Fruit fly (Drosophila melanogaster) whole organism, embryonic: ENCODE measurements around the gene CG46412.

Source experiments
- Ada2b ChIP-seq: fragments of 200-800 bp; sonication (Bioruptor generic); IDR thresholded peaks from 2 replicates; pipeline ENCODE4 v1.3.6; 2022; ENCODE audit warnings: missing biosample characterization, missing genetic modification characterization
- B-H1 ChIP-seq: fragments of 200-800 bp; sonication (Bioruptor generic); IDR thresholded peaks from 3 replicates; pipeline ENCODE4 v1.3.6; 2022; ENCODE audit warnings: missing biosample characterization, missing genetic modification characterization
- Bdp1 ChIP-seq: fragments of 200-800 bp; sonication (Bioruptor generic); optimal IDR thresholded peaks from 3 replicates; lab custom pipeline; 2016; ENCODE audit warnings: missing biosample characterization, missing genetic modification characterization
- Bgb ChIP-seq: fragments of 200-800 bp; sonication (Bioruptor generic); IDR thresholded peaks from 2 replicates; pipeline ENCODE4 v1.3.6; 2022; ENCODE audit warnings: missing biosample characterization, missing genetic modification characterization; ENCODE audit not compliant: partially characterized antibody
- CG10147 ChIP-seq: fragments of 200-800 bp; sonication (Bioruptor generic); optimal IDR thresholded peaks from 2 replicates; lab custom pipeline; 2019; ENCODE audit warnings: missing biosample characterization, mild to moderate bottlenecking, missing genetic modification characterization, moderate library complexity
- CG10209 ChIP-seq: fragments of 200-800 bp; sonication (Bioruptor generic); optimal IDR thresholded peaks from 3 replicates; lab custom pipeline; 2017; ENCODE audit warnings: missing biosample characterization, mild to moderate bottlenecking, missing genetic modification characterization, missing genetic modification reagents
- CG11695 ChIP-seq: fragments of 200-800 bp; sonication (Bioruptor generic); IDR thresholded peaks from 3 replicates; pipeline ENCODE4 v1.3.6; 2022; ENCODE audit warnings: missing biosample characterization, missing genetic modification characterization
- CG13296 ChIP-seq: fragments of 200-800 bp; sonication (Bioruptor generic); optimal IDR thresholded peaks from 3 replicates; lab custom pipeline; 2018; ENCODE audit warnings: missing biosample characterization, mild to moderate bottlenecking, missing genetic modification characterization
- CG13775 ChIP-seq: fragments of 200-800 bp; sonication (Bioruptor generic); optimal IDR thresholded peaks from 3 replicates; lab custom pipeline; 2017; ENCODE audit warnings: missing biosample characterization, mild to moderate bottlenecking, missing genetic modification characterization
- CG1647 ChIP-seq: fragments of 200-800 bp; sonication (Bioruptor generic); optimal IDR thresholded peaks from 3 replicates; lab custom pipeline; 2016; ENCODE audit warnings: missing biosample characterization, missing genetic modification characterization
- CG16863 ChIP-seq: fragments of 200-800 bp; sonication (Bioruptor generic); optimal IDR thresholded peaks from 3 replicates; lab custom pipeline; 2016; ENCODE audit warnings: missing biosample characterization, missing genetic modification characterization
- CG17359 ChIP-seq: fragments of 200-800 bp; sonication (Bioruptor generic); optimal IDR thresholded peaks from 3 replicates; lab custom pipeline; 2018; ENCODE audit warnings: missing biosample characterization, mild to moderate bottlenecking, missing genetic modification characterization, moderate library complexity
- CG17829 ChIP-seq: fragments of 200-800 bp; optimal IDR thresholded peaks from 2 replicates; lab custom pipeline; 2019; ENCODE audit warnings: missing biosample characterization, mild to moderate bottlenecking, missing genetic modification characterization, moderate library complexity
- CG2889 ChIP-seq: fragments of 200-800 bp; sonication (Bioruptor generic); IDR thresholded peaks from 3 replicates; pipeline ENCODE4 v1.3.6; 2022; ENCODE audit warnings: missing biosample characterization, missing genetic modification characterization
- CG32532 ChIP-seq: fragments of 200-800 bp; sonication (Bioruptor generic); IDR thresholded peaks from 2 replicates; pipeline ENCODE4 v1.3.6; 2022; ENCODE audit warnings: missing biosample characterization, missing genetic modification characterization
- CG4328 ChIP-seq: fragments of 200-800 bp; sonication (Bioruptor generic); optimal IDR thresholded peaks from 3 replicates; lab custom pipeline; 2017; ENCODE audit warnings: missing biosample characterization, missing genetic modification reagents, missing genetic modification characterization
- CG4820 ChIP-seq: fragments of 200-800 bp; sonication (Bioruptor generic); optimal IDR thresholded peaks from 3 replicates; lab custom pipeline; 2016; ENCODE audit warnings: missing biosample characterization, missing genetic modification characterization
- CG6175 ChIP-seq: fragments of 200-800 bp; sonication (Bioruptor generic); IDR thresholded peaks from 3 replicates; pipeline ENCODE4 v1.3.6; 2022; ENCODE audit warnings: missing biosample characterization, missing genetic modification characterization
- CG8388 ChIP-seq: fragments of 200-800 bp; sonication (Bioruptor generic); optimal IDR thresholded peaks from 2 replicates; lab custom pipeline; 2019; ENCODE audit warnings: missing biosample characterization, mild to moderate bottlenecking, missing genetic modification characterization, moderate library complexity
- CG8765 ChIP-seq: fragments of 200-800 bp; sonication (Bioruptor generic); IDR thresholded peaks from 2 replicates; pipeline ENCODE4 v1.3.6; 2022; ENCODE audit warnings: missing biosample characterization, missing genetic modification characterization
- CG8944 ChIP-seq: fragments of 200-800 bp; sonication (Bioruptor generic); optimal IDR thresholded peaks from 3 replicates; lab custom pipeline; 2016; ENCODE audit warnings: missing biosample characterization, missing genetic modification characterization
- CG9437 ChIP-seq: fragments of 200-800 bp; sonication (Bioruptor generic); optimal IDR thresholded peaks from 2 replicates; lab custom pipeline; 2018; ENCODE audit warnings: missing biosample characterization, mild to moderate bottlenecking, missing genetic modification characterization
- CG9876 ChIP-seq: fragments of 200-800 bp; sonication (Bioruptor generic); optimal IDR thresholded peaks from 2 replicates; lab custom pipeline; 2016; ENCODE audit warnings: missing biosample characterization, missing genetic modification characterization
- Dip2 ChIP-seq: fragments of 200-800 bp; sonication (Bioruptor generic); IDR thresholded peaks from 2 replicates; pipeline ENCODE4 v1.3.6; 2022; ENCODE audit warnings: missing biosample characterization, missing genetic modification characterization
- Dll ChIP-seq: fragments of 200-800 bp; sonication (Bioruptor generic); IDR thresholded peaks from 4 replicates; pipeline ENCODE4 v1.3.6; 2022; ENCODE audit warnings: missing biosample characterization, missing genetic modification characterization; ENCODE audit not compliant: partially characterized antibody
- HLH54F ChIP-seq: fragments of 200-800 bp; sonication (Bioruptor generic); optimal IDR thresholded peaks from 3 replicates; lab custom pipeline; 2016; ENCODE audit warnings: missing biosample characterization, missing genetic modification characterization
- Pdp1 ChIP-seq, 2 experiments: fragments of 200-800 bp; sonication (Bioruptor generic); optimal IDR thresholded peaks; 3 replicates each; lab custom pipeline; 2016; ENCODE audit warnings: missing biosample characterization in 2 of 2, missing genetic modification characterization in 2 of 2, mild to moderate bottlenecking in 1 of 2, moderate library complexity in 1 of 2
- Poxn ChIP-seq: fragments of 200-800 bp; sonication (Bioruptor generic); IDR thresholded peaks from 2 replicates; pipeline ENCODE4 v1.3.6; 2022; ENCODE audit warnings: missing biosample characterization, missing genetic modification characterization
- TFAM ChIP-seq: fragments of 200-800 bp; sonication (Bioruptor generic); optimal IDR thresholded peaks from 2 replicates; lab custom pipeline; 2017; ENCODE audit warnings: missing biosample characterization, missing genetic modification characterization, inconsistent platforms
- Tbp ChIP-seq: fragments of >200 bp; optimal IDR thresholded peaks from 2 replicates; lab custom pipeline; 2018; ENCODE audit warnings: missing biosample characterization, missing genetic modification characterization
- abd-A ChIP-seq: fragments of 200-800 bp; sonication (Bioruptor generic); optimal IDR thresholded peaks from 3 replicates; lab custom pipeline; 2019; ENCODE audit warnings: missing biosample characterization, mild to moderate bottlenecking, missing genetic modification characterization, moderate library complexity
- aop ChIP-seq: fragments of 200-800 bp; sonication (Bioruptor generic); IDR thresholded peaks from 2 replicates; pipeline ENCODE4 v1.3.6; 2022; ENCODE audit warnings: missing biosample characterization, missing genetic modification characterization
- bcd ChIP-seq: fragments of 200-800 bp; sonication (Bioruptor generic); optimal IDR thresholded peaks from 2 replicates; lab custom pipeline; 2017; ENCODE audit warnings: missing biosample characterization, mild to moderate bottlenecking, missing genetic modification characterization
- bigmax ChIP-seq: fragments of 200-800 bp; sonication (Bioruptor generic); optimal IDR thresholded peaks from 2 replicates; lab custom pipeline; 2018; ENCODE audit warnings: missing biosample characterization, mild to moderate bottlenecking, missing genetic modification characterization
- corto ChIP-seq: fragments of 200-800 bp; sonication (Bioruptor generic); optimal IDR thresholded peaks from 2 replicates; lab custom pipeline; 2016; ENCODE audit warnings: missing biosample characterization, mild to moderate bottlenecking, missing genetic modification characterization, moderate library complexity
- da ChIP-seq: fragments of 200-800 bp; sonication (Bioruptor generic); optimal IDR thresholded peaks from 2 replicates; lab custom pipeline; 2016; ENCODE audit warnings: missing biosample characterization, missing genetic modification characterization
- dimm ChIP-seq: fragments of 200-800 bp; sonication (Bioruptor generic); IDR thresholded peaks from 2 replicates; pipeline ENCODE4 v1.3.6; 2022; ENCODE audit warnings: missing biosample characterization, missing genetic modification characterization
- disco-r ChIP-seq: fragments of 200-800 bp; sonication (Bioruptor generic); optimal IDR thresholded peaks from 2 replicates; lab custom pipeline; 2016; ENCODE audit warnings: missing biosample characterization, missing genetic modification characterization
- emc ChIP-seq: fragments of 200-800 bp; sonication (Bioruptor generic); optimal IDR thresholded peaks from 2 replicates; lab custom pipeline; 2016; ENCODE audit warnings: missing biosample characterization, missing genetic modification characterization
- eve ChIP-seq, 2 experiments: fragments of >200 bp; optimal IDR thresholded peaks; 2 replicates each; lab custom pipeline; 2017; ENCODE audit warnings: missing biosample characterization in 2 of 2, missing genetic modification characterization in 2 of 2
- exex ChIP-seq: fragments of 200-800 bp; sonication (Bioruptor generic); optimal IDR thresholded peaks from 4 replicates; lab custom pipeline; 2018; ENCODE audit warnings: missing biosample characterization, mild to moderate bottlenecking, missing genetic modification characterization, moderate library complexity
- fd102C ChIP-seq: fragments of 200-800 bp; sonication (Bioruptor generic); optimal IDR thresholded peaks from 2 replicates; lab custom pipeline; 2018; ENCODE audit warnings: missing biosample characterization, mild to moderate bottlenecking, missing genetic modification characterization, moderate library complexity
- luna ChIP-seq: fragments of 200-800 bp; sonication (Bioruptor generic); optimal IDR thresholded peaks from 2 replicates; lab custom pipeline; 2016; ENCODE audit warnings: missing biosample characterization, missing genetic modification characterization
- onecut ChIP-seq: fragments of 200-800 bp; sonication (Bioruptor generic); IDR thresholded peaks from 2 replicates; pipeline ENCODE4 v1.3.6; 2022; ENCODE audit warnings: missing biosample characterization, missing genetic modification characterization
- ro ChIP-seq: fragments of 200-800 bp; sonication (Bioruptor generic); IDR thresholded peaks from 2 replicates; pipeline ENCODE4 v1.3.6; 2022; ENCODE audit warnings: missing biosample characterization, missing genetic modification characterization
- schlank ChIP-seq: fragments of 200-800 bp; sonication (Bioruptor generic); optimal IDR thresholded peaks from 2 replicates; lab custom pipeline; 2018; ENCODE audit warnings: missing biosample characterization, mild to moderate bottlenecking, missing genetic modification characterization
- slp2 ChIP-seq: fragments of 200-800 bp; sonication (Bioruptor generic); optimal IDR thresholded peaks from 2 replicates; lab custom pipeline; 2016; ENCODE audit warnings: missing biosample characterization, missing genetic modification characterization
- tgo ChIP-seq: fragments of 200-800 bp; sonication (Bioruptor generic); IDR thresholded peaks from 3 replicates; pipeline ENCODE4 v1.3.6; 2022; ENCODE audit warnings: missing biosample characterization, missing genetic modification characterization
- tio ChIP-seq: fragments of 200-800 bp; sonication (Bioruptor generic); optimal IDR thresholded peaks from 2 replicates; lab custom pipeline; 2017; ENCODE audit warnings: missing biosample characterization, missing genetic modification characterization, inconsistent platforms

Gene CG46412

dm6 chr3L:11561946-11562760 lies 1.7 kb downstream of the CG46412 start, which contains the start of the genes CG7394 and Mob2 (continued):
- TF ChIP-seq CG32532 (GFP tag; lab: Robert Waterston, UW) (peak; percentile 94), HLH54F (GFP tag; lab: Kevin White, UChicago) (peak; percentile 81), CG4328 (GFP tag; lab: Kevin White, UChicago) (peak; percentile 85), Dip2 (peak; percentile 12; the same call in 1 of the 2 replicates), emc (GFP tag; lab: Kevin White, UChicago) (peak; percentile 65), CG10147 (GFP tag; lab: Kevin White, UChicago) (peak; percentile 51), bigmax (GFP tag; lab: Kevin White, UChicago) (no peak), dimm (peak; percentile 61), bcd (GFP tag; lab: Kevin White, UChicago) (peak; percentile 90), onecut (GFP tag; lab: Robert Waterston, UW) (peak; percentile 65), fd102C (GFP tag; lab: Kevin White, UChicago) (no peak), tgo (GFP tag; lab: Robert Waterston, UW) (peak; percentile 89), Bdp1 (peak; percentile 80), luna (GFP tag; lab: Kevin White, UChicago) (peak; percentile 63), CG2889 (GFP tag; lab: Robert Waterston, UW) (peak; percentile 83; the same call in 2 of the 3 replicates), disco-r (GFP tag; lab: Kevin White, UChicago) (peak; percentile 20), Ada2b (GFP tag; lab: Robert Waterston, UW) (peak; percentile 88), CG4820 (GFP tag; lab: Kevin White, UChicago) (peak; percentile 88), schlank (tag; lab: Kevin White, UChicago) (peak; percentile 65), Dll (peak; percentile 94), aop (GFP tag; lab: Robert Waterston, UW) (no peak), Bgb (peak; percentile 83), CG13775 (GFP tag; lab: Kevin White, UChicago) (peak; percentile 94), CG17829 (peak; percentile 88), exex (tag; lab: Kevin White, UChicago) (peak; percentile 68), CG6175 (GFP tag; lab: Robert Waterston, UW) (peak; percentile 83), ro (GFP tag; lab: Robert Waterston, UW) (peak; percentile 45; the same call in 1 of the 2 replicates), corto (peak; percentile 43), Tbp (GFP tag; lab: Kevin White, UChicago) (no peak), B-H1 (peak; percentile 85), CG16863 (GFP tag; lab: Kevin White, UChicago) (peak; percentile 73), CG9437 (GFP tag; lab: Kevin White, UChicago) (peak; percentile 70), CG1647 (GFP tag; lab: Kevin White, UChicago) (peak; percentile 76), abd-A (tag; lab: Kevin White, UChicago) (peak; percentile 75), CG17359 (peak; percentile 88), tio (peak; percentile 87), CG13296 (GFP tag; lab: Kevin White, UChicago) (peak; percentile 83), CG8944 (GFP tag; lab: Kevin White, UChicago) (peak; percentile 64), Poxn (GFP tag; lab: Robert Waterston, UW) (peak; percentile 79), da (GFP tag; lab: Kevin White, UChicago) (peak; percentile 59), CG11695 (peak; percentile 91), TFAM (GFP tag; lab: Kevin White, UChicago) (no peak), CG8388 (GFP tag; lab: Kevin White, UChicago) (peak; percentile 81), Pdp1 (GFP tag; optimal IDR thresholded peaks at IDR 0.05; lab: Kevin White, UChicago) (peak; percentile 61 to 91), eve (GFP tag; optimal IDR thresholded peaks at IDR 0.05; lab: Kevin White, UChicago) (peak; percentile 30 to 95), CG10209 (GFP tag; lab: Kevin White, UChicago) (peak; percentile 87), CG9876 (GFP tag; lab: Kevin White, UChicago) (peak; percentile 58), CG8765 (peak; percentile 70), slp2 (GFP tag; lab: Kevin White, UChicago) (peak; percentile 79)
